Worm (Caenorhabditis elegans): Measurements from ENCODE around the gene grl-26.

Gene grl-26

DNA sequence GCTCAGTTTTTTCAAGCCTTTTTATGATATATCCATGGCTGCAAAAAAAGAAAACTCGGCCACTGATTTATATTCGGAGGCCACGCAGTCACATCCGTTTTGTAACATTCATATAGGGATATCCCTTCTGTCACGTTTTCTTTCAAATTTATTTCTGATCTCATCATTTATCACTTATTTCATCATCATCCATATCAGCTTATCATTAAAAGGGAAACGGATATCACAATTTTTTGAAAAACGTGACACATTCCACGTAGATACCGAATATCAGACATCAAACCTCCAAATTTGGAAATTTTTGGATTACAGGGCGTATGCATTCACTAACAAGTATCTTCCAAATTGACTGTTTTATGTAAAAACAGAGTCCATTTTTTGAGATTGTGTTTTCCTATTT is 19.9 kb downstream of the grl-26 start:
- peak in 1 of 2 experiments; percentile 8 for TF ChIP-seq lsy-2 (tag; optimal IDR thresholded peaks at IDR 0.05)
- peak; percentile 28 for TF ChIP-seq hlh-11 (tag; optimal IDR thresholded peaks at IDR 0.05)
- peak; percentile 17 to 67 for TF ChIP-seq mdl-1 (tag; optimal IDR thresholded peaks at IDR 0.05)
- peak; percentile 70 for TF ChIP-seq hlh-30 (tag; optimal IDR thresholded peaks at IDR 0.05; ENCODE audit: insufficient read depth)
- TF ChIP-seq F44E2.7 (GFP tag; IDR thresholded peaks at IDR 0.05): no peak
- TF ChIP-seq ces-1 (GFP tag; optimal IDR thresholded peaks at IDR 0.05): no peak
- peak; percentile 40 for TF ChIP-seq nhr-28 (tag; optimal IDR thresholded peaks at IDR 0.05)
- TF ChIP-seq mxl-3 (GFP tag; optimal IDR thresholded peaks at IDR 0.05): peak; percentile 33
- TF ChIP-seq unc-62 (GFP tag; optimal IDR thresholded peaks at IDR 0.05 in 1 of 2): peak in 1 of 2 experiments; percentile 85
- TF ChIP-seq unc-62 (tag; optimal IDR thresholded peaks at IDR 0.05): no peak

DNA sequence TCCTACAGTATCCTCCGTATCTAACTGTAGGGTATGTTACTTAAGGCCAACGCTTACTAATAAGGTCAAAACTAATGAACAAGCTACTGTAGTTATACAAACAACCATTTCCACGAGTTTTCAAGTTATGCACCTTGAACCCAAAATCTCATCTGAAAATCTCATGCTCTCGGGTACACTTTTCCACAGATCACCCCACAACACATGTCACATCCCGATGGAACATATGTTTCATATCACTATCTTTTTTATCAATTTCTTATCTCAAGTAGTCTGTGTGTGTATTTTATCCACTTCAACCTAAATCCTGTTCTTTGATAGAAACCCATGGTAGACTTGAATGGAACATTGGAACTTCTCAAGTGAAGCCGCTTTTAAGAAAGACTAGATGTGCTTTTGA is 22.3 kb downstream of the grl-26 start:
- TF ChIP-seq mxl-3 (GFP tag; optimal IDR thresholded peaks at IDR 0.05) (peak; percentile 55), hlh-11 (tag; optimal IDR thresholded peaks at IDR 0.05) (peak; percentile 45), ztf-11 (tag; optimal IDR thresholded peaks at IDR 0.05) (no peak), dmd-6 (GFP tag; IDR thresholded peaks at IDR 0.05) (no peak), hlh-30 (tag; optimal IDR thresholded peaks at IDR 0.05; ENCODE audit: insufficient read depth) (peak; percentile 36), nhr-28 (tag; optimal IDR thresholded peaks at IDR 0.05) (peak; percentile 67), F44E2.7 (GFP tag; IDR thresholded peaks at IDR 0.05) (no peak), egl-43 (GFP tag; IDR thresholded peaks at IDR 0.05) (no peak), tag-97 (GFP tag; IDR thresholded peaks at IDR 0.05) (no peak), unc-62 (GFP tag; optimal IDR thresholded peaks at IDR 0.05 in 1 of 2) (peak in 1 of 2 experiments; percentile 72), unc-62 (tag; optimal IDR thresholded peaks at IDR 0.05) (no peak)

DNA sequence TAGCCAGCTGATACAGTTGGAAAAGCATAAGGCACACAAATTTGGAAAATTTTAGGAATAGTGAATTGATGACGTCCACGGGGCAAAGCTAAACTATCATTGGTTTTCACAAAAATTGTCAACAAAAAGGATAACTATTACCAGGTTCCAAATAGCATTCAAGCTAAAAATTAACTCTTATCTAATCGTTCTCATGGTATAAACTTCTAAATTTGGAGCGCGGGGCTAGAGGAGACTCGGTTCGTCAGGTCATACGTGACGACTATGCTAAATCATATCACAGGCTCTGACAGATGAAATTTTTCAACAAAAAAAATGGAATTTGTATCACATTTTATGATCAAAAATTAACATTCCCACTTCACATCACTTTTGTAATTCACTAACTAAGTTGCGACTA is 23.4 kb downstream of the grl-26 start:
- TF ChIP-seq egl-43 (GFP tag; IDR thresholded peaks at IDR 0.05) (no peak), nhr-11 (tag; optimal IDR thresholded peaks at IDR 0.05) (no peak), lin-39 (tag; optimal IDR thresholded peaks at IDR 0.05) (no peak), Y75B8A.6 (GFP tag; IDR thresholded peaks at IDR 0.05) (no peak), ceh-82 (tag; optimal IDR thresholded peaks at IDR 0.05) (no peak), ceh-20 (GFP tag; IDR thresholded peaks at IDR 0.05) (no peak), mdt-29 (GFP tag; IDR thresholded peaks at IDR 0.05) (no peak), daf-8 (GFP tag; IDR thresholded peaks at IDR 0.05) (no peak), rbr-2 (tag; optimal IDR thresholded peaks at IDR 0.05) (no peak), dmd-9 (GFP tag; IDR thresholded peaks at IDR 0.05) (no peak), ceh-32 (tag; optimal IDR thresholded peaks at IDR 0.05; ENCODE audit: poor library complexity) (no peak), dmd-8 (GFP tag; IDR thresholded peaks at IDR 0.05) (no peak), madf-5 (GFP tag; IDR thresholded peaks at IDR 0.05) (no peak), egl-27 (tag; optimal IDR thresholded peaks at IDR 0.05) (no peak), daf-19 (GFP tag; conservative IDR thresholded peaks at IDR 0.05) (no peak)

DNA sequence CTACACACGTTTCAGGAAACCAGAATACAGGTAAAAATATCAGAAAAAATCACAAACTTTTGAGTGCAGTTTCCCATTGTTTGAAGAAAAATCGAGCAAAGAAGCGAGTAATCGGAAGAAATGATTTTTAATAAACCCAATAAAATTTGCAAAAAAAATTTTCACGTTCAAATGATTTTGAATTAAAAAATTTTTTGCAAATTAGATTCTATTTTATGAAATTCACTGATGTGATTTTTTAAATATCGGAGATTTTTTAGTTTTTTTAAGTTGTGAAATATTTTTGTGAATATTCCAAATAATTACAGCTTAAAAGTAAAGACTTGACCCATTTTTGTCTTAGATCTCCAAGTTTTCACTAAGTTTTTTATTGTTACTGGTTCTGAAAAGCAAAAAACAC is 24.4 kb downstream of the grl-26 start, which contains the start of gene pnp-1:
Gene pnp-1, minus strand, starts transcription at position 101 of the 400 bp plus-strand sequence.
- TF ChIP-seq daf-8 (GFP tag; IDR thresholded peaks at IDR 0.05) (no peak), hlh-11 (tag; optimal IDR thresholded peaks at IDR 0.05) (no peak), ztf-11 (tag; optimal IDR thresholded peaks at IDR 0.05) (no peak), F44E2.7 (GFP tag; IDR thresholded peaks at IDR 0.05) (no peak), lir-3 (tag; optimal IDR thresholded peaks at IDR 0.05) (no peak), Y5F2A.4 (GFP tag; optimal IDR thresholded peaks at IDR 0.05) (no peak), snpc-1.2 (GFP tag; IDR thresholded peaks at IDR 0.05) (no peak), zip-2 (tag; optimal IDR thresholded peaks at IDR 0.05) (no peak), unc-62 (GFP tag; optimal IDR thresholded peaks at IDR 0.05 in 1 of 2) (no peak), unc-62 (tag; optimal IDR thresholded peaks at IDR 0.05) (no peak), egl-43 (GFP tag; IDR thresholded peaks at IDR 0.05) (no peak), lin-15B (tag; optimal IDR thresholded peaks at IDR 0.05) (no peak), D1046.2 (GFP tag; IDR thresholded peaks at IDR 0.05) (no peak), tra-1 (GFP tag; IDR thresholded peaks at IDR 0.05) (no peak), lin-1 (GFP tag; IDR thresholded peaks at IDR 0.05) (no peak), daf-16 (GFP tag; optimal IDR thresholded peaks at IDR 0.05) (no peak), daf-16 (tag; optimal IDR thresholded peaks at IDR 0.05) (no peak), zfp-2 (tag; optimal IDR thresholded peaks at IDR 0.05) (no peak), fos-1 (tag; optimal IDR thresholded peaks at IDR 0.05) (no peak), daf-12 (tag; optimal IDR thresholded peaks at IDR 0.05) (no peak), attf-4 (tag; optimal IDR thresholded peaks at IDR 0.05) (no peak)
